Fruit fly (Drosophila melanogaster) whole organism, embryonic: Measurements from ENCODE around the gene Cp190.

Experiments used
- Abd-B ChIP-seq: fragments of 200-800 bp; sonication (Bioruptor generic); optimal IDR thresholded peaks from 2 replicates; lab custom pipeline; 2018; ENCODE audit warnings: missing biosample characterization, mild to moderate bottlenecking, missing genetic modification characterization, moderate library complexity
- BtbVII ChIP-seq: fragments of 200-800 bp; sonication (Bioruptor generic); optimal IDR thresholded peaks from 3 replicates; lab custom pipeline; 2017; ENCODE audit warnings: missing biosample characterization, mild to moderate bottlenecking, missing genetic modification characterization
- CG10321 ChIP-seq: fragments of 200-800 bp; sonication (Bioruptor generic); IDR thresholded peaks from 2 replicates; pipeline ENCODE4 v1.3.6; 2022; ENCODE audit warnings: missing biosample characterization, missing genetic modification characterization
- CG11456 ChIP-seq: fragments of 200-800 bp; sonication (Bioruptor generic); IDR thresholded peaks from 3 replicates; pipeline ENCODE4 v1.3.6; 2022; ENCODE audit warnings: missing biosample characterization, missing genetic modification characterization
- CG11504 ChIP-seq: fragments of 200-800 bp; sonication (Bioruptor generic); optimal IDR thresholded peaks from 3 replicates; lab custom pipeline; 2019; ENCODE audit warnings: missing biosample characterization, mild to moderate bottlenecking, missing genetic modification characterization, moderate library complexity
- CG11723 ChIP-seq: fragments of 200-800 bp; sonication (Bioruptor generic); optimal IDR thresholded peaks from 2 replicates; lab custom pipeline; 2017; ENCODE audit warnings: missing biosample characterization, mild to moderate bottlenecking, missing genetic modification characterization
- CG12155 ChIP-seq: fragments of 200-800 bp; sonication (Bioruptor generic); optimal IDR thresholded peaks from 3 replicates; lab custom pipeline; 2016; ENCODE audit warnings: missing biosample characterization, missing genetic modification characterization
- CG12744 ChIP-seq: fragments of 200-800 bp; sonication (Bioruptor generic); optimal IDR thresholded peaks from 2 replicates; lab custom pipeline; 2016; ENCODE audit warnings: missing biosample characterization, missing genetic modification characterization
- CG14710 ChIP-seq: fragments of 200-800 bp; sonication (Bioruptor generic); optimal IDR thresholded peaks from 3 replicates; lab custom pipeline; 2019; ENCODE audit warnings: missing biosample characterization, mild to moderate bottlenecking, missing genetic modification characterization, moderate library complexity
- CG2199 ChIP-seq: fragments of 200-800 bp; sonication (Bioruptor generic); IDR thresholded peaks from 3 replicates; pipeline ENCODE4 v1.3.6; 2022; ENCODE audit warnings: missing biosample characterization, missing genetic modification characterization
- CG3065 ChIP-seq: fragments of 200-800 bp; sonication (Bioruptor generic); optimal IDR thresholded peaks from 2 replicates; lab custom pipeline; 2016; ENCODE audit warnings: missing biosample characterization, missing genetic modification characterization
- CG3163 ChIP-seq: fragments of 200-800 bp; sonication (Bioruptor generic); optimal IDR thresholded peaks from 3 replicates; lab custom pipeline; 2016; ENCODE audit warnings: missing biosample characterization, missing genetic modification characterization
- CG32772 ChIP-seq: fragments of 200-800 bp; sonication (Bioruptor generic); IDR thresholded peaks from 2 replicates; pipeline ENCODE4 v1.3.6; 2022; ENCODE audit warnings: missing biosample characterization, missing genetic modification characterization
- CG33557 ChIP-seq: fragments of 200-800 bp; sonication (Bioruptor generic); optimal IDR thresholded peaks from 2 replicates; lab custom pipeline; 2019; ENCODE audit warnings: missing biosample characterization, mild to moderate bottlenecking, missing genetic modification characterization, moderate library complexity
- CG4282 ChIP-seq: fragments of 200-800 bp; sonication (Bioruptor generic); optimal IDR thresholded peaks from 2 replicates; lab custom pipeline; 2016; ENCODE audit warnings: missing biosample characterization, missing genetic modification characterization
- CG6689 ChIP-seq: fragments of 200-800 bp; sonication (Bioruptor generic); IDR thresholded peaks from 2 replicates; pipeline ENCODE4 v1.3.6; 2022; ENCODE audit warnings: missing biosample characterization, missing genetic modification characterization
- CG7786 ChIP-seq: fragments of 200-800 bp; sonication (Bioruptor generic); optimal IDR thresholded peaks from 2 replicates; lab custom pipeline; 2016; ENCODE audit warnings: missing biosample characterization, missing genetic modification characterization
- CG9727 ChIP-seq: fragments of 200-800 bp; sonication (Bioruptor generic); optimal IDR thresholded peaks from 3 replicates; lab custom pipeline; 2017; ENCODE audit warnings: missing biosample characterization, mild to moderate bottlenecking, missing genetic modification characterization
- CHES-1-like ChIP-seq: fragments of 200-800 bp; sonication (Bioruptor generic); optimal IDR thresholded peaks from 2 replicates; lab custom pipeline; 2016; ENCODE audit warnings: missing biosample characterization, missing genetic modification characterization
- CTCF ChIP-seq: fragments of 200-800 bp; sonication (Bioruptor generic); optimal IDR thresholded peaks from 2 replicates; lab custom pipeline; 2017; ENCODE audit warnings: missing biosample characterization, mild to moderate bottlenecking, missing genetic modification characterization, moderate library complexity
- Chrac-16 ChIP-seq: fragments of 200-800 bp; sonication (Bioruptor generic); optimal IDR thresholded peaks from 3 replicates; lab custom pipeline; 2016; ENCODE audit warnings: missing biosample characterization, missing genetic modification characterization
- Drgx ChIP-seq: fragments of 200-800 bp; sonication (Bioruptor generic); IDR thresholded peaks from 2 replicates; pipeline ENCODE4 v1.3.6; 2022; ENCODE audit warnings: missing biosample characterization, missing genetic modification characterization
- Eip74EF ChIP-seq, 2 experiments: fragments of 200-800 bp in 1 of 2; fragments of >200 bp in 1 of 2; sonication (Bioruptor generic) in 1 of 2; optimal IDR thresholded peaks; 2 replicates each; lab custom pipeline; 2017 to 2019; ENCODE audit warnings: missing biosample characterization in 2 of 2, missing genetic modification characterization in 2 of 2, mild to moderate bottlenecking in 1 of 2, moderate library complexity in 1 of 2
- Fer1 ChIP-seq: fragments of 200-800 bp; sonication (Bioruptor generic); optimal IDR thresholded peaks from 2 replicates; lab custom pipeline; 2017; ENCODE audit warnings: missing biosample characterization, mild to moderate bottlenecking, missing genetic modification characterization
- HLH4C ChIP-seq: fragments of 200-800 bp; sonication (Bioruptor generic); IDR thresholded peaks from 3 replicates; pipeline ENCODE4 v1.3.6; 2022; ENCODE audit warnings: missing biosample characterization, missing genetic modification characterization; ENCODE audit not compliant: partially characterized antibody
- Hmr ChIP-seq: fragments of 200-800 bp; sonication (Bioruptor generic); optimal IDR thresholded peaks from 3 replicates; lab custom pipeline; 2017; ENCODE audit warnings: mild to moderate bottlenecking, missing biosample characterization, missing genetic modification reagents, missing genetic modification characterization
- Mad ChIP-seq: fragments of 200-800 bp; sonication (Bioruptor generic); optimal IDR thresholded peaks from 2 replicates; lab custom pipeline; 2016; ENCODE audit warnings: missing biosample characterization, missing genetic modification characterization
- Meics ChIP-seq: fragments of 200-800 bp; sonication (Bioruptor generic); optimal IDR thresholded peaks from 2 replicates; lab custom pipeline; 2017; ENCODE audit warnings: missing biosample characterization, mild to moderate bottlenecking, missing genetic modification characterization
- PHDP ChIP-seq: fragments of 200-800 bp; sonication (Bioruptor generic); optimal IDR thresholded peaks from 3 replicates; lab custom pipeline; 2018; ENCODE audit warnings: missing biosample characterization, mild to moderate bottlenecking, missing genetic modification characterization, moderate library complexity
- Pdp1 ChIP-seq, 2 experiments: fragments of 200-800 bp; sonication (Bioruptor generic); optimal IDR thresholded peaks; 3 replicates each; lab custom pipeline; 2016; ENCODE audit warnings: missing biosample characterization in 2 of 2, missing genetic modification characterization in 2 of 2, mild to moderate bottlenecking in 1 of 2, moderate library complexity in 1 of 2
- Poxn ChIP-seq: fragments of 200-800 bp; sonication (Bioruptor generic); IDR thresholded peaks from 2 replicates; pipeline ENCODE4 v1.3.6; 2022; ENCODE audit warnings: missing biosample characterization, missing genetic modification characterization
- Sry-β ChIP-seq: fragments of 200-800 bp; sonication (Bioruptor generic); optimal IDR thresholded peaks from 2 replicates; lab custom pipeline; 2018; ENCODE audit warnings: missing biosample characterization, mild to moderate bottlenecking, missing genetic modification characterization, moderate library complexity
- Ssrp ChIP-seq: fragments of 200-800 bp; sonication (Bioruptor generic); optimal IDR thresholded peaks from 2 replicates; lab custom pipeline; 2018; ENCODE audit warnings: missing biosample characterization, mild to moderate bottlenecking, missing genetic modification characterization, moderate library complexity
- az2 ChIP-seq: fragments of 200-800 bp; sonication (Bioruptor generic); optimal IDR thresholded peaks from 3 replicates; lab custom pipeline; 2016; ENCODE audit warnings: missing biosample characterization, missing genetic modification characterization
- bbx ChIP-seq: fragments of 200-800 bp; sonication (Bioruptor generic); IDR thresholded peaks from 2 replicates; pipeline ENCODE4 v1.3.6; 2022; ENCODE audit warnings: missing biosample characterization, missing genetic modification characterization; ENCODE audit not compliant: partially characterized antibody
- cad ChIP-seq: fragments of >200 bp; optimal IDR thresholded peaks from 2 replicates; lab custom pipeline; 2017; ENCODE audit warnings: missing biosample characterization, missing genetic modification characterization
- chm ChIP-seq: fragments of 200-800 bp; sonication (Bioruptor generic); IDR thresholded peaks from 2 replicates; pipeline ENCODE4 v1.3.6; 2022; ENCODE audit warnings: missing biosample characterization, missing genetic modification characterization
- dmrt99B ChIP-seq: fragments of 200-800 bp; sonication (Bioruptor generic); optimal IDR thresholded peaks from 2 replicates; lab custom pipeline; 2018; ENCODE audit warnings: missing biosample characterization, mild to moderate bottlenecking, missing genetic modification characterization, moderate library complexity
- ftz-f1 ChIP-seq: fragments of 200-800 bp; sonication (Bioruptor generic); optimal IDR thresholded peaks from 2 replicates; lab custom pipeline; 2016; ENCODE audit warnings: missing biosample characterization, missing genetic modification characterization
- gsb ChIP-seq: fragments of 200-800 bp; sonication (Bioruptor generic); IDR thresholded peaks from 2 replicates; pipeline ENCODE4 v1.3.6; 2022; ENCODE audit warnings: missing biosample characterization, missing genetic modification characterization
- hbn ChIP-seq: fragments of 200-800 bp; sonication (Bioruptor generic); IDR thresholded peaks from 2 replicates; pipeline ENCODE4 v1.3.6; 2022; ENCODE audit warnings: missing biosample characterization, missing genetic modification characterization; ENCODE audit not compliant: partially characterized antibody
- kah ChIP-seq: fragments of 200-800 bp; sonication (Bioruptor generic); optimal IDR thresholded peaks from 2 replicates; lab custom pipeline; 2018; ENCODE audit warnings: missing biosample characterization, mild to moderate bottlenecking, missing genetic modification characterization
- lilli ChIP-seq: fragments of 200-800 bp; sonication (Bioruptor generic); optimal IDR thresholded peaks from 3 replicates; lab custom pipeline; 2016; ENCODE audit warnings: missing biosample characterization, missing genetic modification characterization
- prd ChIP-seq, 3 experiments: fragments of >200 bp in 2 of 3; fragments of 200-800 bp in 1 of 3; sonication (Bioruptor generic) in 1 of 3; optimal IDR thresholded peaks in 2 of 3; IDR thresholded peaks in 1 of 3; 2 replicates in 2 of 3; 3 replicates in 1 of 3; pipeline versions ENCODE4 v1.3.6 to Lab custom; 2017 to 2022; ENCODE audit warnings: missing biosample characterization in 1 of 3, missing genetic modification characterization in 1 of 3
- seq ChIP-seq: fragments of 200-800 bp; sonication (Bioruptor generic); IDR thresholded peaks from 2 replicates; pipeline ENCODE4 v1.3.6; 2022; ENCODE audit warnings: missing biosample characterization, missing genetic modification characterization
- tll ChIP-seq, 2 experiments: fragments of 200-800 bp in 1 of 2; fragments of >200 bp in 1 of 2; sonication (Bioruptor generic) in 1 of 2; optimal IDR thresholded peaks; 2 replicates each; lab custom pipeline; 2017 to 2019; ENCODE audit warnings: missing biosample characterization in 2 of 2, missing genetic modification characterization in 2 of 2, mild to moderate bottlenecking in 1 of 2, moderate library complexity in 1 of 2
- trh ChIP-seq: fragments of 200-800 bp; sonication (Bioruptor generic); optimal IDR thresholded peaks from 2 replicates; lab custom pipeline; 2016; ENCODE audit warnings: missing biosample characterization, missing genetic modification characterization
- tx ChIP-seq: fragments of 200-800 bp; sonication (Bioruptor generic); optimal IDR thresholded peaks from 2 replicates; lab custom pipeline; 2016; ENCODE audit warnings: missing biosample characterization, missing genetic modification characterization
- zf30C ChIP-seq: fragments of 200-800 bp; sonication (Bioruptor generic); optimal IDR thresholded peaks from 3 replicates; lab custom pipeline; 2018; ENCODE audit warnings: missing biosample characterization, mild to moderate bottlenecking, missing genetic modification characterization

The Cp190 gene

dm6 chr3R:15280619-15281334, 5.7 kb upstream of the Cp190 start (continued):
- TF ChIP-seq CG10321 (GFP tag; lab: Robert Waterston, UW) (0 out of 2 replicates have a peak, but pooled peaks have one; percentile 6), CG3065 (no peak), CG4282 (GFP tag; lab: Kevin White, UChicago) (no peak), CG7786 (GFP tag; lab: Kevin White, UChicago) (no peak), Chrac-16 (GFP tag; lab: Kevin White, UChicago) (peak; percentile 51), Drgx (GFP tag; lab: Robert Waterston, UW) (peak; percentile 38; the same call in 1 of the 2 replicates), lilli (peak; percentile 46), cad (GFP tag; lab: Kevin White, UChicago) (no peak), CG14710 (peak; percentile 83), Sry-β (GFP tag; lab: Kevin White, UChicago) (no peak), dmrt99B (tag; lab: Kevin White, UChicago) (peak; percentile 83), CG33557 (GFP tag; lab: Kevin White, UChicago) (peak; percentile 74), Fer1 (no peak), bbx (GFP tag; lab: Robert Waterston, UW) (no peak), CG3163 (no peak), CG2199 (GFP tag; lab: Robert Waterston, UW) (no peak), gsb (GFP tag; lab: Robert Waterston, UW) (no peak), CG11723 (GFP tag; lab: Kevin White, UChicago) (peak; percentile 47), chm (no peak), kah (GFP tag; lab: Kevin White, UChicago) (no peak), CG32772 (no peak), CG11456 (GFP tag; lab: Robert Waterston, UW) (no peak), Ssrp (tag; lab: Kevin White, UChicago) (peak; percentile 83), BtbVII (GFP tag; lab: Kevin White, UChicago) (peak; percentile 40), tll (GFP tag; optimal IDR thresholded peaks at IDR 0.05; lab: Kevin White, UChicago) (peak in 1 of 2 experiments; percentile 13), Mad (GFP tag; lab: Kevin White, UChicago) (peak; percentile 32), Hmr (GFP tag; lab: Kevin White, UChicago) (peak; percentile 50), ftz-f1 (GFP tag; lab: Kevin White, UChicago) (no peak), CG6689 (GFP tag; lab: Robert Waterston, UW) (peak; percentile 41; the same call in 1 of the 2 replicates), tx (GFP tag; lab: Kevin White, UChicago) (no peak), CTCF (GFP tag; lab: Kevin White, UChicago) (no peak), az2 (GFP tag; lab: Kevin White, UChicago) (peak; percentile 79), zf30C (GFP tag; lab: Kevin White, UChicago) (peak; percentile 61), Pdp1 (GFP tag; optimal IDR thresholded peaks at IDR 0.05; lab: Kevin White, UChicago) (peak; percentile 15 to 36), hbn (GFP tag; lab: Robert Waterston, UW) (no peak), CG12155 (peak; percentile 47), Poxn (no peak), HLH4C (GFP tag; lab: Robert Waterston, UW) (no peak), PHDP (tag; lab: Kevin White, UChicago) (peak; percentile 56), Abd-B (GFP tag; lab: Kevin White, UChicago) (peak; percentile 65), Meics (GFP tag; lab: Kevin White, UChicago) (peak; percentile 52), CG12744 (GFP tag; lab: Kevin White, UChicago) (no peak), CHES-1-like (no peak), prd (optimal IDR thresholded peaks at IDR 0.05; lab: Kevin White, UChicago) (no peak), prd (GFP tag; IDR thresholded peaks at IDR 0.05; lab: Robert Waterston, UW) (peak; percentile 61; the same call in 2 of the 3 replicates), seq (no peak), CG9727 (GFP tag; lab: Kevin White, UChicago) (peak; percentile 87), Eip74EF (GFP tag; optimal IDR thresholded peaks at IDR 0.05; lab: Kevin White, UChicago) (peak in 1 of 2 experiments; percentile 67), trh (peak; percentile 41), CG11504 (peak; percentile 81)
